Worm (Caenorhabditis elegans) whole organism, early embryonic: Measurements from ENCODE around the gene C05D9.7.

Experiments used
- B0310.2 ChIP-seq: sonication (generic microtip); optimal IDR thresholded peaks from 2 replicates; lab custom pipeline; 2016; ENCODE audit warnings: mild to moderate bottlenecking, missing genetic modification characterization, missing compliant biosample characterization
- F13C5.2 ChIP-seq: sonication (generic microtip); optimal IDR thresholded peaks from 2 replicates; lab custom pipeline; 2017; ENCODE audit warnings: mild to moderate bottlenecking, missing genetic modification characterization, inconsistent platforms, missing compliant biosample characterization
- aly-1 ChIP-seq: sonication (generic microtip); optimal IDR thresholded peaks from 2 replicates; lab custom pipeline; 2016; ENCODE audit warnings: missing genetic modification characterization, missing compliant biosample characterization
- ama-1 ChIP-seq: fragments of 150-350 bp; optimal IDR thresholded peaks from 2 replicates; lab custom pipeline; 2014
- ceh-36 ChIP-seq: sonication (generic microtip); optimal IDR thresholded peaks from 2 replicates; lab custom pipeline; 2016; ENCODE audit warnings: missing genetic modification characterization, inconsistent platforms, missing compliant biosample characterization
- flt-1 ChIP-seq: fragments of 200-800 bp; sonication (Bioruptor generic); IDR thresholded peaks from 2 replicates; pipeline ENCODE4 v1.3.6; 2022; ENCODE audit warnings: missing genetic modification characterization, missing compliant biosample characterization
- hmg-4 ChIP-seq: fragments of 200-800 bp; sonication (Bioruptor generic); optimal IDR thresholded peaks from 2 replicates; lab custom pipeline; 2018; ENCODE audit warnings: mild to moderate bottlenecking, missing genetic modification characterization, missing compliant biosample characterization
- hnd-1 ChIP-seq: sonication (generic microtip); optimal IDR thresholded peaks from 2 replicates; lab custom pipeline; 2016; ENCODE audit warnings: missing genetic modification characterization, missing compliant biosample characterization
- scrt-1 ChIP-seq: fragments of 200-800 bp; sonication (Bioruptor generic); IDR thresholded peaks from 2 replicates; pipeline ENCODE4 v1.3.6; 2022; ENCODE audit warnings: missing genetic modification characterization, missing compliant biosample characterization
- sea-1 ChIP-seq: fragments of 200-800 bp; sonication (Bioruptor generic); conservative IDR thresholded peaks from 2 replicates; pipeline ENCODE4 v1.3.6; 2022; ENCODE audit warnings: missing genetic modification characterization, missing compliant biosample characterization
- tbx-37 ChIP-seq: fragments of 200-800 bp; sonication (Bioruptor generic); conservative IDR thresholded peaks from 2 replicates; pipeline ENCODE4 v1.3.6; 2022; ENCODE audit warnings: missing genetic modification reagents, missing genetic modification characterization, missing compliant biosample characterization
- tra-4 ChIP-seq: sonication (generic microtip); optimal IDR thresholded peaks from 2 replicates; lab custom pipeline; 2017; ENCODE audit warnings: missing genetic modification characterization, missing compliant biosample characterization

- TF ChIP-seq flt-1 (GFP tag; lab: Robert Waterston, UW) (no peak), ama-1 (lab: Kevin White, UChicago) (no peak), hmg-4 (GFP tag; lab: Kevin White, UChicago) (no peak), sea-1 (GFP tag; lab: Robert Waterston, UW) (no peak), F13C5.2 (no peak), hnd-1 (tag; lab: Kevin White, UChicago) (no peak), scrt-1 (GFP tag; lab: Robert Waterston, UW) (no peak), aly-1 (no peak), B0310.2 (tag; lab: Kevin White, UChicago) (no peak), ceh-36 (no peak), tbx-37 (GFP tag; lab: Robert Waterston, UW) (no peak), tra-4 (tag; lab: Kevin White, UChicago) (no peak)
These were observed 24.9 kb downstream of the C05D9.7 start for ce11 chrX:1094332-1094731.
